Fruit fly (Drosophila melanogaster) whole organism, embryonic: Measurements from ENCODE around the gene CG1622.
A peak's percentile ranks its signal among the peaks of the same experiment; 100 is the strongest.

Experiments used
- Atf3 ChIP-seq: fragments of 200-800 bp; sonication (Bioruptor generic); optimal IDR thresholded peaks from 3 replicates; lab custom pipeline; 2016; ENCODE audit warnings: missing biosample characterization, missing genetic modification characterization
- Atf6 ChIP-seq: fragments of 200-800 bp; sonication (Bioruptor generic); IDR thresholded peaks from 2 replicates; pipeline ENCODE4 v1.3.6; 2022; ENCODE audit warnings: missing biosample characterization, missing genetic modification characterization
- Bgb ChIP-seq: fragments of 200-800 bp; sonication (Bioruptor generic); IDR thresholded peaks from 2 replicates; pipeline ENCODE4 v1.3.6; 2022; ENCODE audit warnings: missing biosample characterization, missing genetic modification characterization; ENCODE audit not compliant: partially characterized antibody
- CG11560 ChIP-seq: fragments of 200-800 bp; sonication (Bioruptor generic); IDR thresholded peaks from 3 replicates; pipeline ENCODE4 v1.3.6; 2022; ENCODE audit warnings: missing biosample characterization, missing genetic modification characterization
- CG12391 ChIP-seq: fragments of 200-800 bp; sonication (Bioruptor generic); optimal IDR thresholded peaks from 3 replicates; lab custom pipeline; 2018; ENCODE audit warnings: missing biosample characterization, mild to moderate bottlenecking, missing genetic modification characterization, moderate library complexity
- CG12659 ChIP-seq: fragments of 200-800 bp; sonication (Bioruptor generic); optimal IDR thresholded peaks from 3 replicates; lab custom pipeline; 2017; ENCODE audit warnings: mild to moderate bottlenecking, missing biosample characterization, missing genetic modification reagents, missing genetic modification characterization
- CG13287 ChIP-seq: fragments of 200-800 bp; sonication (Bioruptor generic); IDR thresholded peaks from 2 replicates; pipeline ENCODE4 v1.3.6; 2022; ENCODE audit warnings: missing biosample characterization, missing genetic modification characterization; ENCODE audit not compliant: partially characterized antibody
- CG14710 ChIP-seq: fragments of 200-800 bp; sonication (Bioruptor generic); optimal IDR thresholded peaks from 3 replicates; lab custom pipeline; 2019; ENCODE audit warnings: missing biosample characterization, mild to moderate bottlenecking, missing genetic modification characterization, moderate library complexity
- CG14860 ChIP-seq: fragments of 200-800 bp; sonication (Bioruptor generic); IDR thresholded peaks from 3 replicates; pipeline ENCODE4 v1.3.6; 2022; ENCODE audit warnings: missing biosample characterization, missing genetic modification characterization; ENCODE audit not compliant: partially characterized antibody
- CG17359 ChIP-seq: fragments of 200-800 bp; sonication (Bioruptor generic); optimal IDR thresholded peaks from 3 replicates; lab custom pipeline; 2018; ENCODE audit warnings: missing biosample characterization, mild to moderate bottlenecking, missing genetic modification characterization, moderate library complexity
- CG2120 ChIP-seq: fragments of 200-800 bp; sonication (Bioruptor generic); optimal IDR thresholded peaks from 3 replicates; lab custom pipeline; 2016; ENCODE audit warnings: missing biosample characterization, missing genetic modification characterization
- CG2875 ChIP-seq: fragments of 200-800 bp; sonication (Bioruptor generic); optimal IDR thresholded peaks from 2 replicates; lab custom pipeline; 2017; ENCODE audit warnings: missing biosample characterization, mild to moderate bottlenecking, missing genetic modification characterization, missing genetic modification reagents
- CG34224 ChIP-seq: fragments of 200-800 bp; sonication (Bioruptor generic); IDR thresholded peaks from 3 replicates; pipeline ENCODE4 v1.3.6; 2022; ENCODE audit warnings: missing biosample characterization, missing genetic modification characterization; ENCODE audit not compliant: partially characterized antibody
- CG4360 ChIP-seq: fragments of 200-800 bp; sonication (Bioruptor generic); IDR thresholded peaks from 2 replicates; pipeline ENCODE4 v1.3.6; 2022; ENCODE audit warnings: missing biosample characterization, missing genetic modification characterization
- CG6254 ChIP-seq: fragments of 200-800 bp; sonication (Bioruptor generic); optimal IDR thresholded peaks from 3 replicates; lab custom pipeline; 2017; ENCODE audit warnings: mild to moderate bottlenecking, missing biosample characterization, missing genetic modification reagents, missing genetic modification characterization
- CG6791 ChIP-seq: fragments of 200-800 bp; sonication (Bioruptor generic); IDR thresholded peaks from 3 replicates; pipeline ENCODE4 v1.3.6; 2022; ENCODE audit warnings: missing biosample characterization, missing genetic modification characterization; ENCODE audit not compliant: partially characterized antibody
- Dp ChIP-seq: fragments of 200-800 bp; sonication (Bioruptor generic); optimal IDR thresholded peaks from 2 replicates; lab custom pipeline; 2018; ENCODE audit warnings: missing biosample characterization, mild to moderate bottlenecking, missing genetic modification characterization, moderate library complexity
- Dref ChIP-seq: fragments of 200-800 bp; sonication (Bioruptor generic); IDR thresholded peaks from 2 replicates; pipeline ENCODE4 v1.3.6; 2022; ENCODE audit warnings: missing biosample characterization, missing genetic modification characterization
- Ets65A ChIP-seq: fragments of 200-800 bp; sonication (Bioruptor generic); peaks from one replicate; lab custom pipeline; 2016; ENCODE audit warnings: missing biosample characterization, missing genetic modification characterization
- Fer1 ChIP-seq: fragments of 200-800 bp; sonication (Bioruptor generic); optimal IDR thresholded peaks from 2 replicates; lab custom pipeline; 2017; ENCODE audit warnings: missing biosample characterization, mild to moderate bottlenecking, missing genetic modification characterization
- GATAe ChIP-seq: fragments of 200-800 bp; sonication (Bioruptor generic); conservative IDR thresholded peaks from 2 replicates; pipeline ENCODE4 v1.3.6; 2022; ENCODE audit warnings: missing biosample characterization, missing genetic modification characterization
- MESR4 ChIP-seq: fragments of 200-800 bp; sonication (Bioruptor generic); optimal IDR thresholded peaks from 2 replicates; lab custom pipeline; 2018; ENCODE audit warnings: missing biosample characterization, mild to moderate bottlenecking, missing genetic modification characterization, moderate library complexity
- Oli ChIP-seq: fragments of 200-800 bp; sonication (Bioruptor generic); optimal IDR thresholded peaks from 2 replicates; lab custom pipeline; 2018; ENCODE audit warnings: missing biosample characterization, mild to moderate bottlenecking, missing genetic modification characterization, moderate library complexity
- Ssrp ChIP-seq: fragments of 200-800 bp; sonication (Bioruptor generic); optimal IDR thresholded peaks from 2 replicates; lab custom pipeline; 2018; ENCODE audit warnings: missing biosample characterization, mild to moderate bottlenecking, missing genetic modification characterization, moderate library complexity
- bbx ChIP-seq: fragments of 200-800 bp; sonication (Bioruptor generic); IDR thresholded peaks from 2 replicates; pipeline ENCODE4 v1.3.6; 2022; ENCODE audit warnings: missing biosample characterization, missing genetic modification characterization; ENCODE audit not compliant: partially characterized antibody
- cato ChIP-seq: fragments of 200-800 bp; sonication (Bioruptor generic); optimal IDR thresholded peaks from 2 replicates; lab custom pipeline; 2016; ENCODE audit warnings: missing biosample characterization, missing genetic modification characterization, borderline replicate concordance
- cg ChIP-seq: fragments of 200-800 bp; sonication (Bioruptor generic); optimal IDR thresholded peaks from 3 replicates; lab custom pipeline; 2019; ENCODE audit warnings: missing biosample characterization, mild to moderate bottlenecking, missing genetic modification characterization, moderate library complexity
- chinmo ChIP-seq: fragments of 200-800 bp; sonication (Bioruptor generic); IDR thresholded peaks from 4 replicates; pipeline ENCODE4 v1.3.6; 2022; ENCODE audit warnings: missing biosample characterization, missing genetic modification characterization; ENCODE audit not compliant: partially characterized antibody
- corto ChIP-seq: fragments of 200-800 bp; sonication (Bioruptor generic); optimal IDR thresholded peaks from 2 replicates; lab custom pipeline; 2016; ENCODE audit warnings: missing biosample characterization, mild to moderate bottlenecking, missing genetic modification characterization, moderate library complexity
- crol ChIP-seq: fragments of 200-800 bp; sonication (Bioruptor generic); IDR thresholded peaks from 2 replicates; pipeline ENCODE4 v1.3.6; 2022; ENCODE audit warnings: missing biosample characterization, missing genetic modification characterization
- dati ChIP-seq: fragments of 200-800 bp; sonication (Bioruptor generic); IDR thresholded peaks from 2 replicates; pipeline ENCODE4 v1.3.6; 2022; ENCODE audit warnings: missing biosample characterization, missing genetic modification characterization
- ewg ChIP-seq: fragments of 200-800 bp; sonication (Bioruptor generic); optimal IDR thresholded peaks from 3 replicates; lab custom pipeline; 2017; ENCODE audit warnings: mild to moderate bottlenecking, missing biosample characterization, missing genetic modification reagents, missing genetic modification characterization
- ftz-f1 ChIP-seq: fragments of 200-800 bp; sonication (Bioruptor generic); optimal IDR thresholded peaks from 2 replicates; lab custom pipeline; 2016; ENCODE audit warnings: missing biosample characterization, missing genetic modification characterization
- hb ChIP-seq: fragments of 200-800 bp; sonication (Bioruptor generic); IDR thresholded peaks from 3 replicates; pipeline ENCODE4 v1.3.6; 2022; ENCODE audit warnings: missing biosample characterization, missing genetic modification characterization; ENCODE audit not compliant: partially characterized antibody
- inv ChIP-seq: fragments of 200-800 bp; sonication (Bioruptor generic); IDR thresholded peaks from 2 replicates; pipeline ENCODE4 v1.3.6; 2022; ENCODE audit warnings: missing biosample characterization, missing genetic modification characterization; ENCODE audit not compliant: partially characterized antibody
- lola ChIP-seq, 3 experiments: fragments of >200 bp in 2 of 3; fragments of 200-800 bp in 1 of 3; sonication (Bioruptor generic) in 1 of 3; optimal IDR thresholded peaks; 2 replicates each; lab custom pipeline; 2017 to 2019; ENCODE audit warnings: missing biosample characterization in 3 of 3, missing genetic modification characterization in 3 of 3, mild to moderate bottlenecking in 1 of 3, moderate library complexity in 1 of 3
- nerfin-1 ChIP-seq: fragments of 200-800 bp; sonication (Bioruptor generic); optimal IDR thresholded peaks from 3 replicates; lab custom pipeline; 2019; ENCODE audit warnings: missing biosample characterization, mild to moderate bottlenecking, missing genetic modification characterization, moderate library complexity
- nmo ChIP-seq: fragments of 200-800 bp; sonication (Bioruptor generic); optimal IDR thresholded peaks from 2 replicates; lab custom pipeline; 2018; ENCODE audit warnings: missing biosample characterization, mild to moderate bottlenecking, missing genetic modification characterization, moderate library complexity
- onecut ChIP-seq: fragments of 200-800 bp; sonication (Bioruptor generic); IDR thresholded peaks from 2 replicates; pipeline ENCODE4 v1.3.6; 2022; ENCODE audit warnings: missing biosample characterization, missing genetic modification characterization
- pfk ChIP-seq: fragments of 200-800 bp; sonication (Bioruptor generic); optimal IDR thresholded peaks from 2 replicates; lab custom pipeline; 2018; ENCODE audit warnings: missing biosample characterization, mild to moderate bottlenecking, missing genetic modification characterization, moderate library complexity
- pzg ChIP-seq: fragments of 200-800 bp; sonication (Bioruptor generic); optimal IDR thresholded peaks from 3 replicates; lab custom pipeline; 2018; ENCODE audit warnings: missing biosample characterization, mild to moderate bottlenecking, missing genetic modification characterization, moderate library complexity
- ranshi ChIP-seq: fragments of 200-800 bp; sonication (Bioruptor generic); IDR thresholded peaks from 2 replicates; pipeline ENCODE4 v1.3.6; 2022; ENCODE audit warnings: missing biosample characterization, missing genetic modification characterization
- sna ChIP-seq: fragments of 200-800 bp; sonication (Bioruptor generic); IDR thresholded peaks from 2 replicates; pipeline ENCODE4 v1.3.6; 2022; ENCODE audit warnings: missing biosample characterization, missing genetic modification characterization; ENCODE audit not compliant: partially characterized antibody
- sqz ChIP-seq: fragments of 200-800 bp; sonication (Bioruptor generic); optimal IDR thresholded peaks from 3 replicates; lab custom pipeline; 2018; ENCODE audit warnings: missing biosample characterization, mild to moderate bottlenecking, missing genetic modification characterization
- stwl ChIP-seq: fragments of 200-800 bp; sonication (Bioruptor generic); optimal IDR thresholded peaks from 3 replicates; lab custom pipeline; 2018; ENCODE audit warnings: missing biosample characterization, mild to moderate bottlenecking, missing genetic modification characterization, moderate library complexity
- tx ChIP-seq: fragments of 200-800 bp; sonication (Bioruptor generic); optimal IDR thresholded peaks from 2 replicates; lab custom pipeline; 2016; ENCODE audit warnings: missing biosample characterization, missing genetic modification characterization

The CG1622 gene

dm6 chrX:13285001-13285748, 11.7 kb upstream of the CG1622 start, which contains the start of the genes HDAC4 and CG15743 (continued):
- TF ChIP-seq tx (GFP tag; lab: Kevin White, UChicago) (no peak), pfk (GFP tag; lab: Kevin White, UChicago) (no peak), CG2120 (GFP tag; lab: Kevin White, UChicago) (peak; percentile 8), Dref (peak; percentile 82), Dp (peak; percentile 15), bbx (GFP tag; lab: Robert Waterston, UW) (peak; percentile 90), stwl (tag; lab: Kevin White, UChicago) (peak; percentile 12), Bgb (GFP tag; lab: Robert Waterston, UW) (peak; percentile 89), sna (GFP tag; lab: Robert Waterston, UW) (peak; percentile 85), hb (GFP tag; lab: Robert Waterston, UW) (peak; percentile 91), CG12659 (GFP tag; lab: Kevin White, UChicago) (peak; percentile 49), nerfin-1 (tag; lab: Kevin White, UChicago) (peak; percentile 18), cg (peak; percentile 10), CG2875 (GFP tag; lab: Kevin White, UChicago) (no peak), nmo (GFP tag; lab: Kevin White, UChicago) (peak; percentile 45), inv (GFP tag; lab: Robert Waterston, UW) (peak; percentile 89), cato (GFP tag; lab: Kevin White, UChicago) (no peak), corto (GFP tag; lab: Kevin White, UChicago) (peak; percentile 7), CG14860 (GFP tag; lab: Robert Waterston, UW) (peak; percentile 82), onecut (GFP tag; lab: Robert Waterston, UW) (no peak), Oli (tag; lab: Kevin White, UChicago) (no peak), dati (GFP tag; lab: Robert Waterston, UW) (no peak), CG34224 (GFP tag; lab: Robert Waterston, UW) (peak; percentile 90), sqz (GFP tag; lab: Kevin White, UChicago) (peak; percentile 86), pzg (GFP tag; lab: Kevin White, UChicago) (peak; percentile 48), chinmo (GFP tag; lab: Robert Waterston, UW) (peak; percentile 82; the same call in 1 of the 4 replicates), lola (GFP tag; optimal IDR thresholded peaks at IDR 0.05; lab: Kevin White, UChicago) (no peak)

dm6 chrX:13285749-13286336, 11.0 kb upstream of the CG1622 start:
- TF ChIP-seq ranshi (GFP tag; lab: Robert Waterston, UW) (no peak), GATAe (GFP tag; lab: Robert Waterston, UW) (no peak), CG17359 (no peak), Ssrp (tag; lab: Kevin White, UChicago) (no peak), CG14710 (peak; percentile 9), CG6254 (GFP tag; lab: Kevin White, UChicago) (no peak), Atf3 (GFP tag; lab: Kevin White, UChicago) (no peak), CG6791 (GFP tag; lab: Robert Waterston, UW) (0 out of 3 replicates have a peak, but pooled peaks have one; percentile 3), Atf6 (no peak), CG12391 (tag; lab: Kevin White, UChicago) (no peak), CG4360 (GFP tag; lab: Robert Waterston, UW) (no peak), CG11560 (no peak), ewg (GFP tag; lab: Kevin White, UChicago) (no peak), crol (GFP tag; lab: Robert Waterston, UW) (peak; percentile 83), CG13287 (peak; percentile 74), Ets65A (GFP tag; lab: Kevin White, UChicago) (peak; percentile 20), ftz-f1 (GFP tag; lab: Kevin White, UChicago) (no peak), MESR4 (GFP tag; lab: Kevin White, UChicago) (peak; percentile 24), Fer1 (GFP tag; lab: Kevin White, UChicago) (no peak)
